Fruit fly (Drosophila melanogaster): ENCODE measurements around the gene CG3815.
A peak's percentile ranks its signal among the peaks of the same experiment; 100 is the strongest.

CG3815 gene

DNA sequence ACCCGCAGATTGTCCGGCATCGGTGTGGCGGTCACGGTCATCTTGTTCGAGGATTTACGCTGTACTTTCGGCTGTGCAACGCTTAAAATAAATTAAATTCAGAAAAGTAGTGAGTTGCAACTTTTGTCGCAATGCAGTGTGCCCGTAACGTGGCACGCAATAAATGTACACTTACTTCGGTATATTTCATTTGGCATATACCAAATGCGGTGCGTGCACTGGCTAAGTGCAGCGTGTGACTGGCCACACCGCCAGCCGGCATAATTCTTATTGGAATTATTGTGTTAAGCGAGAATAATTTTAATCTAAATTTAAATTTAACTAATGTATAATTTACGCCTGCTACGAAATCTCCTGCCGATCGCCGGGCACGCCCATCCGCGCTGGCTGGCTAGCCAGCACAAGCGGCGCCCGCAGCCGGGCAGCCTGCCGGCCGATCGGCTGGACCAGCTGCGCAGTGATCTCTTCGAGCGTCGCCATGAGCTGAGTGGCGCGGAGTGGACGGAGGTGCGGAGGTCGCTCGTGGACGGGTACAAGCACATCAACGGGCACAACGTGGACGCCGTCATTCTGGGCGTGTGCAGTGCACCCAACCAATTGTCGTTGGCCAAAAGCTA lies 4.0 kb upstream of the CG3815 start, which contains the start of the genes Rpt4 and mldr:
Gene Rpt4 (minus strand): TSS at position 163 of the 617 bp plus-strand sequence.
Gene mldr (plus strand): TSS at position 221 of the 617 bp plus-strand sequence.
- TF ChIP-seq CG1620 (GFP tag; optimal IDR thresholded peaks at IDR 0.05) (peak; percentile 26), Mnt (GFP tag; optimal IDR thresholded peaks at IDR 0.05) (peak; percentile 23), CG5204 (GFP tag; optimal IDR thresholded peaks at IDR 0.05) (no peak), tj (GFP tag; optimal IDR thresholded peaks at IDR 0.05) (peak; percentile 63), cnc (optimal IDR thresholded peaks at IDR 0.05) (peak in 1 of 2 experiments; percentile 71), bab1 (GFP tag; optimal IDR thresholded peaks at IDR 0.05) (peak; percentile 58), CG7045 (GFP tag; optimal IDR thresholded peaks at IDR 0.05) (no peak)

DNA sequence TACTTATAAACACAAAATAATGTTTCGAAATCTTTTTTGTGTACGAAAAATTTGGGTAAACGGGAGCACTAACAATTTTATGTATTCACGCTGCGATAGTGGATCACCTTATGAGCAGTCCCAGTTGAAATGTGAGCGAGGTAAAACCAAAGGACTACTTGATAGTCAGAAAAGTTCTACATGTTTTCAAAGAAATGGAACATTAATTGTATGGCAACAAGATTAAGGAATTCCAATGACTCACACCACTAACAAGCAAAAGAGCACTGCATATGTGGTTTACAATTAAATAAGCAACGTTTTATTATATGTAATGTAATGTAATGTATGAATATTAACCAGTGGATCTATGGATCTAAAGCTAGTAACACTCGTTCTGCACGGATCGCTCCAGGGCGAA lies 946 bp upstream of the CG3815 start, which contains the start of gene CG15892:
Gene CG15892 (minus strand): TSS at position 101 of the 400 bp plus-strand sequence.
- no peak for TF ChIP-seq bab1 (GFP tag; optimal IDR thresholded peaks at IDR 0.05)
- TF ChIP-seq CG12768 (GFP tag; optimal IDR thresholded peaks at IDR 0.05), result no peak
- no peak for TF ChIP-seq CG33017 (tag; optimal IDR thresholded peaks at IDR 0.05)
- TF ChIP-seq Hr96 (GFP tag; optimal IDR thresholded peaks at IDR 0.05), result no peak
- no peak for TF ChIP-seq cnc (optimal IDR thresholded peaks at IDR 0.05)
- TF ChIP-seq ovo (GFP tag; optimal IDR thresholded peaks at IDR 0.05), result no peak
- TF ChIP-seq CG7045 (GFP tag; optimal IDR thresholded peaks at IDR 0.05), result no peak
- TF ChIP-seq Mnt (GFP tag; optimal IDR thresholded peaks at IDR 0.05), result no peak

DNA sequence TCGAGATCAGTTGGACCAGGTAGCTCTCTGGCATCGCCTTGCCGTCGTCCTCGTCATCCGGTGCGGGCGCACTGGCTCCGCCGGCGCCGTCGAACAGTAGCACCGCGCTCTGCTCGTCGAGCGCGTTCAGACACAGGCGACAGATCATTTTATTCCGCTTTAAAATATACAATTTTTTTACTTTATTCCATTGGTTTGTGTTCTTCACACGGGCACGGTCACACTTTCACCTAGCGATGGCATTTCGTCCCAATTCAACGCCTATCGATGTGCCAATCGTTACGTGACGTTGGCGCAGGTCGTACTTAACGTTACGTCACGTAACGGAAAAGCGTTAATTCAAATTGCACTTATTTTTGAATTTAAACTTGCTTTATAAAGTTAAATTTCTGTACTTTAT lies 5.9 kb downstream of the CG3815 start, which contains the start of gene CG12219:
Gene CG12219 (minus strand): TSS at position 234 of the 400 bp plus-strand sequence.
- peak; percentile 8 for TF ChIP-seq bab1 (GFP tag; optimal IDR thresholded peaks at IDR 0.05)
- no peak for TF ChIP-seq CG14711 (tag; optimal IDR thresholded peaks at IDR 0.05)

DNA sequence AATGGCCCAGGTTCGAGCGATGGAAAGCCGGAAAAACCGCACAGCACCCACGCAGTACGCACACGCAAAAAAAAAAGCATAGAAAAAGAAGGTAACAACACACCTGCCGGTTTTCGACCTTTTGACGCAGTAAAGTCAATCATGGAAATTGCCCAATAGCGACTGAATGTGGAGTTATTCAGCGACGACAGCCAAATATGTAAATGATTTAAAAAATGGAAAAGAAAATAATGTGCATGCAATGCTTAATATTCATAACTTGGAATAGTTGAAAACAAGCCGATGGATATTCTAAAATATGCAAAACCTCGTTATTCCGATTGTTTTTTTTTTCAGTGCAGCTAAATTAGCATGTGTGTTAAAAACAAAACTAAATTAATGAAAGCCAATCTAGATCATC lies 8.0 kb downstream of the CG3815 start:
- no peak for TF ChIP-seq pad (GFP tag; optimal IDR thresholded peaks at IDR 0.05)
- TF ChIP-seq CG14711 (tag; optimal IDR thresholded peaks at IDR 0.05), result no peak
- TF ChIP-seq CG1620 (GFP tag; optimal IDR thresholded peaks at IDR 0.05), result no peak
- no peak for TF ChIP-seq CG5204 (GFP tag; optimal IDR thresholded peaks at IDR 0.05)
- TF ChIP-seq ovo (GFP tag; optimal IDR thresholded peaks at IDR 0.05), result no peak
- TF ChIP-seq Clk (GFP tag; optimal IDR thresholded peaks at IDR 0.05), result no peak
- TF ChIP-seq Mnt (GFP tag; optimal IDR thresholded peaks at IDR 0.05), result no peak
- no peak for TF ChIP-seq CG7045 (GFP tag; optimal IDR thresholded peaks at IDR 0.05)

DNA sequence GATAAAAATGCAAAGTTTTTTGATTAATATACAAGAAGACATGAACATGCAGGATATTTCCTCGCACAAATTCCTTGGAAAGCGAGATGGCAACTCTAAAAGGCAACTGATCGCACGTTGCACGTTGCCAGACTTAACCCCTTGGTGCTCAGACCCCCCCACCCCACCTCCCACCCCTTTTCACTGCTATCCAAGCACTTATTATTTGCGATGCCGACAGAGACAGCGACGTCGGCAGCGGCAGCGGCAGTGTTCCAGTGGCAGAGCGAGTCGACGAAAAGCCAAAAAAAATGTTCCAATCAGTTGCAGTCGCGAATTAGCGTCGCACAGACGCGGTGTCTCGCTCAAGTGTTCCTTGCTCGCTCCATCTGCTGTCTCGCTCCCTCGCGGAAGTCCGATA lies 8.5 kb downstream of the CG3815 start, which contains the start of gene CG3823:
Gene CG3823 (plus strand): TSS at position 301 of the 400 bp plus-strand sequence.
- TF ChIP-seq CG7101 (tag; optimal IDR thresholded peaks at IDR 0.05), result no peak
- no peak for TF ChIP-seq Hr96 (GFP tag; optimal IDR thresholded peaks at IDR 0.05)
- TF ChIP-seq CG7045 (GFP tag; optimal IDR thresholded peaks at IDR 0.05), result no peak
- TF ChIP-seq tj (GFP tag; optimal IDR thresholded peaks at IDR 0.05), result peak; percentile 65
- no peak for TF ChIP-seq CG1620 (GFP tag; optimal IDR thresholded peaks at IDR 0.05)

DNA sequence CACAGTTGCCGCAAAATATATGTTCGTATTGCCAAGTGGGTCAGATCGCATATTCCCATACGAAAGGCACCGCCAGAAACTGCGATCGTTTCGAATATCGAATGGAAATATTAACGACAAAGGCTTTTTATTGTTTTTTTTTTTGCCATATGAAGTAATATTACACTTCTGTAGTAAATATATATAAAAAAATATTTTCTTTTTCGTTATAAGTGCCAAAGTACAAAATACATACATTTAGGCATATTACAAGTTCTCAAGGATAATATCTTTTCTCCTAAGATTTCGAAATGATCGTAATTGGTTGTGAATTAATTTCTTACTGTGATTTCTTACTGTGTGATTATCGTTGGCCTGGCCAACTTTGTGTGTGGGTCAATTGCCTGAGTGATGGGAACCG lies 9.0 kb downstream of the CG3815 start:
- TF ChIP-seq toe (GFP tag; optimal IDR thresholded peaks at IDR 0.05) (no peak), tj (GFP tag; optimal IDR thresholded peaks at IDR 0.05) (no peak), kay (GFP tag; ENCODE audit: borderline replicate concordance) (no peak)

DNA sequence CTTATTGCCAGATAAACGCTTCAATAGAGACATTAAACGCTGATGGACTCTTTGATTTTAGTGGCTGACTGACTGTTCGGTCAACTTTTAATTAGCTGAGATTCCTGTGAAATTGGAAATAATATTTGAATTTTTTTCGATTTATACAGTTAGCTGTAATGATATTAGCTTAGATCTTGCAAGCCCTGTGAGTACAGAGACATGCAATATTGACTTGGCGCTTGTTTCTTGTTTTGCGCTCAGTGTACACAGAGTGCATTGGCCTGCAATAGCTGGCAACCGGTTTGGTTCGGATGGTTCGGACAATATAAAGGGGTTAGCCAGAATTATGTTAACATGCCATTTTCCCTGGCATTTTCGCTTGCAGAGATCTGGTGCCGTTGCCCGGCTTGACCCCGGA lies 10.1 kb downstream of the CG3815 start:
- TF ChIP-seq CG14711 (tag; optimal IDR thresholded peaks at IDR 0.05) (no peak), CG7101 (tag; optimal IDR thresholded peaks at IDR 0.05) (no peak), CG11617 (GFP tag; optimal IDR thresholded peaks at IDR 0.05) (no peak), Clk (GFP tag; optimal IDR thresholded peaks at IDR 0.05) (no peak), Crg-1 (GFP tag; optimal IDR thresholded peaks at IDR 0.05) (no peak), CG7045 (GFP tag; optimal IDR thresholded peaks at IDR 0.05) (no peak), Mnt (GFP tag; optimal IDR thresholded peaks at IDR 0.05) (no peak)

DNA sequence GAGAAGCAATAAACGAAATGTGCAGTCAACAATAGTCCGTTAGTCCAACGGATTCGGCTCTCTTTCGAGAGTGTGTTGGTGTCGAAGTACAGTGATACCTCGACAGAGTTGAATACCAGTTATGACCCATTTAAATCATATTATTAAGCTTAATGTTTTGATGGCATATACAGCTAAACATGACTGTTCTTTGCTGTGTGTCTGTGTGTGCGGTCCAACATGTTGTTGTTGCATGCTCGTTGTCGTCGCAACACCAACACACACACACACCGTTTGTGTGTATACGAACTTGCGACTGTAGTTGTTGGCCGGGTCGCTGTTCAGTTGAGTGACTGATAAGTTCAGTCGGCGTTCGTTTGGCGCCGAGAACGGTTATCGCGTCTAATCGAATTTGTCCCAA lies 13.7 kb downstream of the CG3815 start, which contains the start of gene CG15894:
Gene CG15894 (plus strand): TSS at position 361 of the 400 bp plus-strand sequence.
- no peak for TF ChIP-seq CG11617 (GFP tag; optimal IDR thresholded peaks at IDR 0.05)
- TF ChIP-seq Hr96 (GFP tag; optimal IDR thresholded peaks at IDR 0.05), result no peak
- TF ChIP-seq toe (GFP tag; optimal IDR thresholded peaks at IDR 0.05), result no peak
- TF ChIP-seq CG12768 (GFP tag; optimal IDR thresholded peaks at IDR 0.05), result peak; percentile 21
- peak; percentile 21 for TF ChIP-seq kay (GFP tag; ENCODE audit: borderline replicate concordance)
- TF ChIP-seq bab1 (GFP tag; optimal IDR thresholded peaks at IDR 0.05), result no peak
- no peak for TF ChIP-seq cnc (optimal IDR thresholded peaks at IDR 0.05)
- no peak for TF ChIP-seq CG5204 (GFP tag; optimal IDR thresholded peaks at IDR 0.05)
- no peak for TF ChIP-seq cic (GFP tag; optimal IDR thresholded peaks at IDR 0.05)
- peak; percentile 29 for TF ChIP-seq CG7101 (tag; optimal IDR thresholded peaks at IDR 0.05)
- no peak for TF ChIP-seq Crg-1 (GFP tag; optimal IDR thresholded peaks at IDR 0.05)
- TF ChIP-seq CG14711 (tag; optimal IDR thresholded peaks at IDR 0.05), result no peak

Data from whole organism, adult.